Fruit fly (Drosophila melanogaster) whole organism, wandering third instar larva: Measurements from ENCODE around the gene CG33281.

Experiments
- Dfd ChIP-seq: fragments of >200 bp; optimal IDR thresholded peaks from 2 replicates; lab custom pipeline; 2017; ENCODE audit warnings: missing biosample characterization, missing genetic modification characterization
- GATAd ChIP-seq: sonication (Bioruptor generic); optimal IDR thresholded peaks from 2 replicates; lab custom pipeline; 2016; ENCODE audit warnings: missing biosample characterization, missing genetic modification characterization
- fru ChIP-seq: fragments of 200-800 bp; sonication (Bioruptor generic); optimal IDR thresholded peaks from 3 replicates; lab custom pipeline; 2016; ENCODE audit warnings: missing biosample characterization, mild to moderate bottlenecking, missing genetic modification characterization
- pan ChIP-seq: fragments of >200 bp; optimal IDR thresholded peaks from 2 replicates; lab custom pipeline; 2017
- psq ChIP-seq: fragments of 200-800 bp; sonication (Bioruptor generic); optimal IDR thresholded peaks from 3 replicates; lab custom pipeline; 2017; ENCODE audit warnings: missing biosample characterization, mild to moderate bottlenecking, missing genetic modification characterization, moderate library complexity
- usp ChIP-seq: fragments of >200 bp; optimal IDR thresholded peaks from 2 replicates; lab custom pipeline; 2017; ENCODE audit warnings: missing biosample characterization, missing genetic modification characterization

DNA sequence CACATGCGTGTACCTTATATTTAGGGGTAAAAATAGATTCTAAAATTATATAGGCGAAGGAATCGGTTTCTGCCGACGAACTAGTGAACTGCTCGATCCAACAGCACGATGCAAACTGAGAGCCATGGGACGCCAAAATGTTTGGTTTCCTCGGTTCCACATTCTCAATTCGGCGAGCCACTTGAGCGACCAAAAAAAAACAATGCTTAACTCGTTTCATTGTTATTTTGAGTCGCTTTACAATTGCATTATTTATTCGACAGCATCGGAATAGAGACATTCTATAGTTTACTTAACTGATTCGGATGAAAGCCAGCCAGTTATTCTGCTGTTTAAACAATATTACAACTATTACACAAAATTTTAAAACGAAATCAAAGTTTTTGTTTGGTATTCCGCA, 51.6 kb downstream of the CG33281 start, which contains the start of gene CG15412:
- TF ChIP-seq fru (no peak), GATAd (GFP tag; lab: Kevin White, UChicago) (no peak), usp (GFP tag; lab: Kevin White, UChicago) (no peak), pan (no peak), psq (GFP tag; lab: Kevin White, UChicago) (no peak), Dfd (no peak)
